Worm (Caenorhabditis elegans) whole organism, L4 larva: ENCODE data around the gene clec-175.

Source experiments
- D1046.2 ChIP-seq: fragments of 200-800 bp; sonication (Bioruptor generic); IDR thresholded peaks from 2 replicates; pipeline ENCODE4 v1.3.6; 2022; ENCODE audit warnings: missing genetic modification characterization, missing compliant biosample characterization
- F37D6.2 ChIP-seq: sonication (generic microtip); optimal IDR thresholded peaks from 2 replicates; lab custom pipeline; 2016; ENCODE audit warnings: mild to moderate bottlenecking, missing genetic modification characterization, missing compliant biosample characterization
- F49E8.2 ChIP-seq: sonication (generic microtip); optimal IDR thresholded peaks from 2 replicates; lab custom pipeline; 2016; ENCODE audit warnings: missing compliant biosample characterization, mild to moderate bottlenecking, missing genetic modification characterization, borderline replicate concordance
- R02D3.7 ChIP-seq: fragments of 150-350 bp; sonication (generic microtip); optimal IDR thresholded peaks from 3 replicates; lab custom pipeline; 2014; ENCODE audit warnings: missing biosample characterization, missing genetic modification characterization
- Y5F2A.4 ChIP-seq: fragments of 200-800 bp; sonication (Bioruptor generic); optimal IDR thresholded peaks from 2 replicates; lab custom pipeline; 2018; ENCODE audit warnings: mild to moderate bottlenecking, missing genetic modification characterization, missing compliant biosample characterization
- Y75B8A.6 ChIP-seq: fragments of 200-800 bp; sonication (Bioruptor generic); IDR thresholded peaks from 2 replicates; pipeline ENCODE4 v1.3.6; 2022; ENCODE audit warnings: missing genetic modification reagents, missing genetic modification characterization, missing compliant biosample characterization
- aha-1 ChIP-seq: fragments of 150-350 bp; peaks from one replicate; lab custom pipeline; 2014; ENCODE audit warnings: missing biosample characterization, missing genetic modification characterization
- aly-2 ChIP-seq: sonication (generic microtip); optimal IDR thresholded peaks from 2 replicates; lab custom pipeline; 2018; ENCODE audit warnings: missing biosample characterization, missing genetic modification characterization
- ama-1 ChIP-seq: fragments of 150-350 bp; optimal IDR thresholded peaks from 2 replicates; lab custom pipeline; 2014; ENCODE audit warnings: inconsistent platforms, mixed read lengths
- arid-1 ChIP-seq: fragments of 200-800 bp; sonication (Bioruptor generic); conservative IDR thresholded peaks from 2 replicates; pipeline ENCODE4 v1.3.6; 2022; ENCODE audit warnings: missing genetic modification reagents, missing genetic modification characterization, missing compliant biosample characterization
- ceh-28 ChIP-seq: fragments of 150-350 bp; optimal IDR thresholded peaks from 2 replicates; lab custom pipeline; 2014; ENCODE audit warnings: missing biosample characterization, missing genetic modification reagents, missing genetic modification characterization
- ceh-32 ChIP-seq: sonication (generic microtip); optimal IDR thresholded peaks from 2 replicates; lab custom pipeline; 2016; ENCODE audit warnings: mild to moderate bottlenecking, missing genetic modification characterization, missing compliant biosample characterization; ENCODE audit not compliant: poor library complexity
- ceh-44 ChIP-seq: fragments of 200-800 bp; sonication (Bioruptor generic); IDR thresholded peaks from 2 replicates; pipeline ENCODE4 v1.3.6; 2022; ENCODE audit warnings: missing genetic modification reagents, missing genetic modification characterization, missing compliant biosample characterization
- ceh-62 ChIP-seq: sonication (generic microtip); optimal IDR thresholded peaks from 2 replicates; lab custom pipeline; 2017; ENCODE audit warnings: missing biosample characterization, missing genetic modification characterization
- ceh-82 ChIP-seq: sonication (generic microtip); optimal IDR thresholded peaks from 2 replicates; lab custom pipeline; 2017; ENCODE audit warnings: missing biosample characterization, missing genetic modification characterization
- daf-12 ChIP-seq: fragments of 150-350 bp; optimal IDR thresholded peaks from 2 replicates; lab custom pipeline; 2014; ENCODE audit warnings: missing biosample characterization, missing genetic modification reagents, missing genetic modification characterization
- daf-8 ChIP-seq: fragments of 200-800 bp; sonication (Bioruptor generic); IDR thresholded peaks from 2 replicates; pipeline ENCODE4 v1.3.6; 2022; ENCODE audit warnings: missing genetic modification characterization, missing compliant biosample characterization
- dmd-6 ChIP-seq: fragments of 200-800 bp; sonication (Bioruptor generic); IDR thresholded peaks from 2 replicates; pipeline ENCODE4 v1.3.6; 2022; ENCODE audit warnings: missing genetic modification reagents, missing genetic modification characterization, missing compliant biosample characterization
- dmd-9 ChIP-seq: fragments of 200-800 bp; sonication (Bioruptor generic); IDR thresholded peaks from 2 replicates; pipeline ENCODE4 v1.3.6; 2022; ENCODE audit warnings: missing genetic modification reagents, missing genetic modification characterization, missing compliant biosample characterization
- dve-1 ChIP-seq: sonication (generic microtip); optimal IDR thresholded peaks from 2 replicates; lab custom pipeline; 2017; ENCODE audit warnings: antibody characterized with exemption, mild to moderate bottlenecking, missing genetic modification characterization, missing compliant biosample characterization; ENCODE audit not compliant: insufficient read depth
- fos-1 ChIP-seq: fragments of 150-350 bp; optimal IDR thresholded peaks from 2 replicates; lab custom pipeline; 2014; ENCODE audit warnings: missing biosample characterization, missing genetic modification characterization
- gei-8 ChIP-seq: fragments of 200-800 bp; sonication (Bioruptor generic); optimal IDR thresholded peaks from 2 replicates; lab custom pipeline; 2018; ENCODE audit warnings: mild to moderate bottlenecking, missing genetic modification characterization, missing compliant biosample characterization
- lim-7 ChIP-seq: fragments of 200-800 bp; sonication (Bioruptor generic); IDR thresholded peaks from 2 replicates; pipeline ENCODE4 v1.3.6; 2022; ENCODE audit warnings: missing genetic modification characterization, missing compliant biosample characterization
- lin-13 ChIP-seq: fragments of 150-350 bp; optimal IDR thresholded peaks from 2 replicates; lab custom pipeline; 2014; ENCODE audit warnings: missing biosample characterization, missing genetic modification reagents, missing genetic modification characterization
- lin-29 ChIP-seq: fragments of 200-800 bp; sonication (Bioruptor generic); IDR thresholded peaks from 2 replicates; pipeline ENCODE4 v1.3.6; 2022; ENCODE audit warnings: missing genetic modification reagents, missing genetic modification characterization, missing compliant biosample characterization
- lin-39 ChIP-seq: fragments of 150-350 bp; optimal IDR thresholded peaks from 2 replicates; lab custom pipeline; 2014; ENCODE audit warnings: missing biosample characterization, missing genetic modification reagents, missing genetic modification characterization
- madf-5 ChIP-seq, 2 experiments: fragments of 200-800 bp; sonication (Bioruptor generic); IDR thresholded peaks; 2 replicates each; pipeline ENCODE4 v1.3.6; 2022; ENCODE audit warnings: missing compliant biosample characterization in 2 of 2, missing genetic modification characterization in 2 of 2
- mdl-1 ChIP-seq, 2 experiments: fragments of 150-350 bp in 1 of 2; sonication (generic microtip) in 1 of 2; optimal IDR thresholded peaks; 2 replicates each; lab custom pipeline; 2014 to 2017; ENCODE audit warnings: missing biosample characterization in 2 of 2, missing genetic modification characterization in 2 of 2
- mep-1 ChIP-seq: fragments of 150-350 bp; sonication (generic microtip); optimal IDR thresholded peaks from 3 replicates; lab custom pipeline; 2014; ENCODE audit warnings: missing biosample characterization, missing genetic modification characterization
- mes-2 ChIP-seq: sonication (generic microtip); optimal IDR thresholded peaks from 2 replicates; lab custom pipeline; 2016; ENCODE audit warnings: missing genotype, mild to moderate bottlenecking, missing genetic modification characterization, missing compliant biosample characterization; ENCODE audit not compliant: poor library complexity, severe bottlenecking
- mxl-3 ChIP-seq: fragments of 200-800 bp; sonication (Bioruptor generic); optimal IDR thresholded peaks from 2 replicates; lab custom pipeline; 2018; ENCODE audit warnings: mild to moderate bottlenecking, missing genetic modification characterization, missing compliant biosample characterization
- nhr-102 ChIP-seq: sonication (generic microtip); optimal IDR thresholded peaks from 2 replicates; lab custom pipeline; 2016; ENCODE audit warnings: mild to moderate bottlenecking, missing genetic modification characterization, moderate library complexity, missing compliant biosample characterization
- nhr-25 ChIP-seq: sonication (generic microtip); optimal IDR thresholded peaks from 2 replicates; lab custom pipeline; 2017; ENCODE audit warnings: missing genetic modification characterization, mild to moderate bottlenecking, missing compliant biosample characterization, antibody characterized with exemption, moderate library complexity, borderline replicate concordance; ENCODE audit not compliant: insufficient read depth
- nhr-28 ChIP-seq: fragments of 150-350 bp; optimal IDR thresholded peaks from 2 replicates; lab custom pipeline; 2014; ENCODE audit warnings: missing biosample characterization, missing genetic modification characterization
- nhr-41 ChIP-seq: fragments of 200-800 bp; sonication (Bioruptor generic); IDR thresholded peaks from 2 replicates; pipeline ENCODE4 v1.3.6; 2022; ENCODE audit warnings: missing genetic modification reagents, missing genetic modification characterization, missing compliant biosample characterization
- nhr-42 ChIP-seq: fragments of 200-800 bp; sonication (Bioruptor generic); IDR thresholded peaks from 2 replicates; pipeline ENCODE4 v1.3.6; 2022; ENCODE audit warnings: missing genetic modification characterization, missing compliant biosample characterization
- pha-4 ChIP-seq, 2 experiments: fragments of 150-350 bp in 1 of 2; fragments of 200-800 bp in 1 of 2; sonication (Bioruptor generic) in 1 of 2; IDR thresholded peaks in 1 of 2; optimal IDR thresholded peaks in 1 of 2; 2 replicates each; pipeline versions ENCODE4 v1.3.6 to Lab custom; 2014 to 2022; ENCODE audit warnings: missing genetic modification characterization in 2 of 2, missing genetic modification reagents in 2 of 2, missing biosample characterization in 1 of 2, missing compliant biosample characterization in 1 of 2
- pqm-1 ChIP-seq: sonication (generic microtip); optimal IDR thresholded peaks from 2 replicates; lab custom pipeline; 2017; ENCODE audit warnings: missing biosample characterization, missing genetic modification characterization
- tra-1 ChIP-seq: fragments of 200-800 bp; sonication (Bioruptor generic); IDR thresholded peaks from 2 replicates; pipeline ENCODE4 v1.3.6; 2022; ENCODE audit warnings: missing genetic modification reagents, missing genetic modification characterization, missing compliant biosample characterization
- unc-39 ChIP-seq: sonication (generic microtip); optimal IDR thresholded peaks from 2 replicates; lab custom pipeline; 2017; ENCODE audit warnings: missing biosample characterization, missing genetic modification characterization
- zfp-2 ChIP-seq: sonication (generic microtip); optimal IDR thresholded peaks from 2 replicates; lab custom pipeline; 2016; ENCODE audit warnings: mild to moderate bottlenecking, missing genetic modification characterization, missing compliant biosample characterization
- zip-11 ChIP-seq: fragments of 200-800 bp; sonication (Bioruptor generic); IDR thresholded peaks from 2 replicates; pipeline ENCODE4 v1.3.6; 2022; ENCODE audit warnings: missing genetic modification characterization, missing compliant biosample characterization

The clec-175 gene

DNA sequence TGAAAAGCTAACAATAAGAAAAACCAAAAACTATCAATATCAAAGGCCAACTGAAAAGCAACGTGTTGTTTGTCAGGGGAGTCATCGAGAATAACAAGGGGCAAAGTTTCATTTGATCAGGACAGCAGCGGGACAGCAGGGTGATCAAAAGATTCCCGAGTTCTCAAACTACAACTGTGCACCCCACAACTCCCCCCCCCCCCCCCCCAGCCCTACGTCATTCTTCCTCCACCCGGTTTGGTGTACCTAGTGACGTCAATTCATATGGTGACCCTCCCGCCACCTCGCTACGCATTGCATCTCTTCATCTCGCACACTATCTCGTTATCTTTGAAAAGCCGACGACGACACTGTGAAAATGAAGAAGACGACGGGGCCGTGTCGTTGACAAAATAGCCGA lies 51.6 kb downstream of the clec-175 start (continued):
- TF ChIP-seq dmd-6 (GFP tag; lab: Robert Waterston, UW) (no peak), ceh-28 (tag; lab: Kevin White, UChicago) (no peak), mes-2 (tag; lab: Kevin White, UChicago) (no peak), madf-5 (GFP tag; IDR thresholded peaks at IDR 0.05; lab: Robert Waterston, UW) (no peak), mdl-1 (tag; optimal IDR thresholded peaks at IDR 0.05; lab: Kevin White, UChicago) (no peak), lin-29 (GFP tag; lab: Robert Waterston, UW) (no peak), daf-12 (tag; lab: Kevin White, UChicago) (no peak), ceh-32 (tag; lab: Kevin White, UChicago) (no peak), gei-8 (GFP tag; lab: Kevin White, UChicago) (no peak), fos-1 (no peak), F37D6.2 (tag; lab: Kevin White, UChicago) (no peak), zfp-2 (tag; lab: Kevin White, UChicago) (no peak), nhr-25 (tag; lab: Kevin White, UChicago) (no peak), daf-8 (no peak), Y75B8A.6 (GFP tag; lab: Robert Waterston, UW) (no peak), dmd-9 (GFP tag; lab: Robert Waterston, UW) (no peak), arid-1 (no peak), nhr-41 (GFP tag; lab: Robert Waterston, UW) (no peak), aha-1 (tag; lab: Kevin White, UChicago) (no peak), ceh-44 (GFP tag; lab: Robert Waterston, UW) (no peak), nhr-102 (tag; lab: Kevin White, UChicago) (no peak), lin-39 (tag; lab: Kevin White, UChicago) (no peak), tra-1 (GFP tag; lab: Robert Waterston, UW) (no peak), aly-2 (no peak), dve-1 (tag; lab: Kevin White, UChicago) (no peak), F49E8.2 (no peak), lin-13 (GFP tag; lab: Kevin White, UChicago) (no peak), R02D3.7 (tag; lab: Kevin White, UChicago) (no peak), ceh-62 (tag; lab: Kevin White, UChicago) (no peak), zip-11 (GFP tag; lab: Robert Waterston, UW) (no peak), unc-39 (tag; lab: Kevin White, UChicago) (no peak), mxl-3 (GFP tag; lab: Kevin White, UChicago) (peak; percentile 24), nhr-42 (GFP tag; lab: Robert Waterston, UW) (no peak), pqm-1 (tag; lab: Kevin White, UChicago) (no peak), ceh-82 (no peak), Y5F2A.4 (GFP tag; lab: Kevin White, UChicago) (no peak), pha-4 (GFP tag; IDR thresholded peaks at IDR 0.05; lab: Robert Waterston, UW) (peak; percentile 9; the same call in 1 of the 2 replicates), pha-4 (tag; optimal IDR thresholded peaks at IDR 0.05; lab: Kevin White, UChicago) (no peak), lim-7 (GFP tag; lab: Robert Waterston, UW) (0 out of 2 replicates have a peak, but pooled peaks have one; percentile 27), mep-1 (tag; lab: Kevin White, UChicago) (no peak), ama-1 (lab: Kevin White, UChicago) (no peak), D1046.2 (GFP tag; lab: Robert Waterston, UW) (no peak), nhr-28 (tag; lab: Kevin White, UChicago) (no peak)
